Fruit fly (Drosophila melanogaster): Measurements from ENCODE around the gene Archease.

Archease gene

dm6 chr3R:21621448-21621847, 41.3 kb downstream of the Archease start:
- TF ChIP-seq E2f1 (GFP tag; IDR thresholded peaks at IDR 0.05) (no peak), CG32532 (GFP tag; IDR thresholded peaks at IDR 0.05) (no peak), CG5180 (GFP tag; optimal IDR thresholded peaks at IDR 0.05) (no peak), slp2 (GFP tag; optimal IDR thresholded peaks at IDR 0.05) (no peak), CG17912 (GFP tag; optimal IDR thresholded peaks at IDR 0.05) (no peak), cg (GFP tag; optimal IDR thresholded peaks at IDR 0.05) (peak; percentile 14), CG2199 (GFP tag; IDR thresholded peaks at IDR 0.05) (0 out of 3 replicates have a peak, but pooled peaks have one; percentile 61), Ets97D (GFP tag; optimal IDR thresholded peaks at IDR 0.05) (no peak), cato (GFP tag; optimal IDR thresholded peaks at IDR 0.05; ENCODE audit: borderline replicate concordance) (no peak), Trl (optimal IDR thresholded peaks at IDR 0.05) (peak in 1 of 2 experiments; percentile 26), Trl (GFP tag; optimal IDR thresholded peaks at IDR 0.05) (no peak), z (GFP tag; IDR thresholded peaks at IDR 0.05) (no peak), sob (GFP tag; IDR thresholded peaks at IDR 0.05) (no peak), gfzf (GFP tag; optimal IDR thresholded peaks at IDR 0.05) (no peak), CG15696 (tag; optimal IDR thresholded peaks at IDR 0.05) (no peak), Gsc (GFP tag; IDR thresholded peaks at IDR 0.05) (no peak), Atf3 (GFP tag; optimal IDR thresholded peaks at IDR 0.05) (no peak), CG15269 (tag; optimal IDR thresholded peaks at IDR 0.05) (no peak), CG8765 (GFP tag; IDR thresholded peaks at IDR 0.05) (no peak), CG15479 (GFP tag; optimal IDR thresholded peaks at IDR 0.05) (no peak), Deaf1 (tag; optimal IDR thresholded peaks at IDR 0.05) (peak; percentile 68), CG1233 (GFP tag; optimal IDR thresholded peaks at IDR 0.05) (no peak), salm (tag; optimal IDR thresholded peaks at IDR 0.05) (no peak), YL-1 (GFP tag; optimal IDR thresholded peaks at IDR 0.05) (no peak)

- TF ChIP-seq hbn (GFP tag; IDR thresholded peaks at IDR 0.05; ENCODE audit: partially characterized antibody) (no peak), lola (GFP tag; optimal IDR thresholded peaks at IDR 0.05) (peak in 1 of 3 experiments; percentile 12), Neu2 (GFP tag; optimal IDR thresholded peaks at IDR 0.05; ENCODE audit: borderline replicate concordance) (peak; percentile 12), CG18476 (GFP tag; optimal IDR thresholded peaks at IDR 0.05) (no peak), CG31365 (tag; optimal IDR thresholded peaks at IDR 0.05) (peak; percentile 99), stwl (tag; optimal IDR thresholded peaks at IDR 0.05) (peak; percentile 3), CG10321 (GFP tag; IDR thresholded peaks at IDR 0.05) (no peak), CG9727 (GFP tag; optimal IDR thresholded peaks at IDR 0.05) (no peak), Trl (optimal IDR thresholded peaks at IDR 0.05) (no peak), Trl (GFP tag; optimal IDR thresholded peaks at IDR 0.05) (no peak), CG17186 (GFP tag; optimal IDR thresholded peaks at IDR 0.05) (peak; percentile 31), sd (tag; optimal IDR thresholded peaks at IDR 0.05) (no peak), eve (GFP tag; optimal IDR thresholded peaks at IDR 0.05) (peak in 1 of 2 experiments; percentile 54), Ravus (GFP tag; IDR thresholded peaks at IDR 0.05) (no peak), Abd-B (GFP tag; optimal IDR thresholded peaks at IDR 0.05) (peak; percentile 55), yki (optimal IDR thresholded peaks at IDR 0.05) (peak; percentile 49), pzg (GFP tag; optimal IDR thresholded peaks at IDR 0.05) (peak; percentile 2), disco-r (GFP tag; optimal IDR thresholded peaks at IDR 0.05) (no peak), CG12071 (GFP tag; optimal IDR thresholded peaks at IDR 0.05) (no peak), CG16863 (GFP tag; optimal IDR thresholded peaks at IDR 0.05) (no peak), Dfd (GFP tag; optimal IDR thresholded peaks at IDR 0.05) (peak in 1 of 2 experiments; percentile 83), CG11504 (tag; optimal IDR thresholded peaks at IDR 0.05) (peak; percentile 87), Eip74EF (GFP tag; optimal IDR thresholded peaks at IDR 0.05) (peak in 1 of 2 experiments; percentile 84), CG31441 (GFP tag; IDR thresholded peaks at IDR 0.05) (no peak), CG1603 (tag; optimal IDR thresholded peaks at IDR 0.05) (peak; percentile 39), CG8290 (GFP tag; optimal IDR thresholded peaks at IDR 0.05) (no peak), CG8290 (tag; optimal IDR thresholded peaks at IDR 0.05) (peak in 1 of 2 experiments; percentile 50), Vsx1 (GFP tag; optimal IDR thresholded peaks at IDR 0.05) (peak; percentile 31), Asciz (GFP tag; optimal IDR thresholded peaks at IDR 0.05) (no peak)
These were observed 43.0 kb downstream of the Archease start for dm6 chr3R:21619745-21620144.
